Fruit fly (Drosophila melanogaster) whole organism, embryonic: ENCODE data around the gene CG14234.
A peak's percentile ranks its signal among the peaks of the same experiment; 100 is the strongest.

ENCODE experiments used
- Atf3 ChIP-seq: fragments of 200-800 bp; sonication (Bioruptor generic); optimal IDR thresholded peaks from 3 replicates; lab custom pipeline; 2016; ENCODE audit warnings: missing biosample characterization, missing genetic modification characterization
- C15 ChIP-seq: fragments of 200-800 bp; sonication (Bioruptor generic); IDR thresholded peaks from 3 replicates; pipeline ENCODE4 v1.3.6; 2022; ENCODE audit warnings: missing biosample characterization, missing genetic modification characterization
- CG10654 ChIP-seq: fragments of 200-800 bp; sonication (Bioruptor generic); optimal IDR thresholded peaks from 2 replicates; lab custom pipeline; 2016; ENCODE audit warnings: missing biosample characterization, missing genetic modification characterization
- CG11398 ChIP-seq: fragments of 200-800 bp; sonication (Bioruptor generic); optimal IDR thresholded peaks from 2 replicates; lab custom pipeline; 2016; ENCODE audit warnings: missing biosample characterization, missing genetic modification characterization
- CG11560 ChIP-seq: fragments of 200-800 bp; sonication (Bioruptor generic); IDR thresholded peaks from 3 replicates; pipeline ENCODE4 v1.3.6; 2022; ENCODE audit warnings: missing biosample characterization, missing genetic modification characterization
- CG12104 ChIP-seq: fragments of 200-800 bp; sonication (Bioruptor generic); optimal IDR thresholded peaks from 3 replicates; lab custom pipeline; 2016; ENCODE audit warnings: missing biosample characterization, missing genetic modification characterization
- CG12391 ChIP-seq: fragments of 200-800 bp; sonication (Bioruptor generic); optimal IDR thresholded peaks from 3 replicates; lab custom pipeline; 2018; ENCODE audit warnings: missing biosample characterization, mild to moderate bottlenecking, missing genetic modification characterization, moderate library complexity
- CG14014 ChIP-seq: fragments of 200-800 bp; sonication (Bioruptor generic); IDR thresholded peaks from 2 replicates; pipeline ENCODE4 v1.3.6; 2022; ENCODE audit warnings: missing biosample characterization, missing genetic modification characterization
- CG14965 ChIP-seq: fragments of 200-800 bp; sonication (Bioruptor generic); optimal IDR thresholded peaks from 2 replicates; lab custom pipeline; 2016; ENCODE audit warnings: missing biosample characterization, missing genetic modification characterization, borderline replicate concordance
- CG16863 ChIP-seq: fragments of 200-800 bp; sonication (Bioruptor generic); optimal IDR thresholded peaks from 3 replicates; lab custom pipeline; 2016; ENCODE audit warnings: missing biosample characterization, missing genetic modification characterization
- CG18476 ChIP-seq: fragments of 200-800 bp; sonication (Bioruptor generic); optimal IDR thresholded peaks from 2 replicates; lab custom pipeline; 2016; ENCODE audit warnings: missing biosample characterization, mild to moderate bottlenecking, missing genetic modification characterization
- CG2120 ChIP-seq: fragments of 200-800 bp; sonication (Bioruptor generic); optimal IDR thresholded peaks from 3 replicates; lab custom pipeline; 2016; ENCODE audit warnings: missing biosample characterization, missing genetic modification characterization
- CG2889 ChIP-seq: fragments of 200-800 bp; sonication (Bioruptor generic); IDR thresholded peaks from 3 replicates; pipeline ENCODE4 v1.3.6; 2022; ENCODE audit warnings: missing biosample characterization, missing genetic modification characterization
- CG34224 ChIP-seq: fragments of 200-800 bp; sonication (Bioruptor generic); IDR thresholded peaks from 3 replicates; pipeline ENCODE4 v1.3.6; 2022; ENCODE audit warnings: missing biosample characterization, missing genetic modification characterization; ENCODE audit not compliant: partially characterized antibody
- CG4707 ChIP-seq: fragments of 200-800 bp; sonication (Bioruptor generic); optimal IDR thresholded peaks from 2 replicates; lab custom pipeline; 2018; ENCODE audit warnings: missing biosample characterization, mild to moderate bottlenecking, missing genetic modification characterization, moderate library complexity
- CG4820 ChIP-seq: fragments of 200-800 bp; sonication (Bioruptor generic); optimal IDR thresholded peaks from 3 replicates; lab custom pipeline; 2016; ENCODE audit warnings: missing biosample characterization, missing genetic modification characterization
- CG6254 ChIP-seq: fragments of 200-800 bp; sonication (Bioruptor generic); optimal IDR thresholded peaks from 3 replicates; lab custom pipeline; 2017; ENCODE audit warnings: mild to moderate bottlenecking, missing biosample characterization, missing genetic modification reagents, missing genetic modification characterization
- CG6689 ChIP-seq: fragments of 200-800 bp; sonication (Bioruptor generic); IDR thresholded peaks from 2 replicates; pipeline ENCODE4 v1.3.6; 2022; ENCODE audit warnings: missing biosample characterization, missing genetic modification characterization
- CG6765 ChIP-seq: fragments of 200-800 bp; sonication (Bioruptor generic); optimal IDR thresholded peaks from 3 replicates; lab custom pipeline; 2017; ENCODE audit warnings: missing biosample characterization, mild to moderate bottlenecking, missing genetic modification characterization
- CG7963 ChIP-seq: fragments of 200-800 bp; sonication (Bioruptor generic); IDR thresholded peaks from 3 replicates; pipeline ENCODE4 v1.3.6; 2022; ENCODE audit warnings: missing biosample characterization, missing genetic modification characterization; ENCODE audit not compliant: partially characterized antibody
- CG8290 ChIP-seq, 3 experiments: fragments of 200-800 bp; sonication (Bioruptor generic); optimal IDR thresholded peaks; 2 replicates each; lab custom pipeline; 2016 to 2019; ENCODE audit warnings: missing biosample characterization in 3 of 3, missing genetic modification characterization in 3 of 3, mild to moderate bottlenecking in 2 of 3, moderate library complexity in 1 of 3
- CG9932 ChIP-seq: fragments of 200-800 bp; sonication (Bioruptor generic); IDR thresholded peaks from 2 replicates; pipeline ENCODE4 v1.3.6; 2022; ENCODE audit warnings: missing biosample characterization, missing genetic modification characterization
- CoRest ChIP-seq: fragments of 200-800 bp; sonication (Bioruptor generic); optimal IDR thresholded peaks from 3 replicates; lab custom pipeline; 2018; ENCODE audit warnings: missing biosample characterization, mild to moderate bottlenecking, missing genetic modification characterization, moderate library complexity
- Dip3 ChIP-seq: fragments of 200-800 bp; sonication (Bioruptor generic); optimal IDR thresholded peaks from 3 replicates; lab custom pipeline; 2016; ENCODE audit warnings: missing biosample characterization, missing genetic modification characterization
- HLHmδ ChIP-seq: fragments of 200-800 bp; sonication (Bioruptor generic); optimal IDR thresholded peaks from 2 replicates; lab custom pipeline; 2018; ENCODE audit warnings: missing biosample characterization, mild to moderate bottlenecking, missing genetic modification characterization, moderate library complexity
- Hand ChIP-seq: fragments of 200-800 bp; sonication (Bioruptor generic); optimal IDR thresholded peaks from 2 replicates; lab custom pipeline; 2017; ENCODE audit warnings: mild to moderate bottlenecking, missing biosample characterization, missing genetic modification reagents, missing genetic modification characterization
- Hey ChIP-seq: fragments of 200-800 bp; sonication (Bioruptor generic); optimal IDR thresholded peaks from 3 replicates; lab custom pipeline; 2018; ENCODE audit warnings: missing biosample characterization, mild to moderate bottlenecking, missing genetic modification characterization
- PHDP ChIP-seq: fragments of 200-800 bp; sonication (Bioruptor generic); optimal IDR thresholded peaks from 3 replicates; lab custom pipeline; 2018; ENCODE audit warnings: missing biosample characterization, mild to moderate bottlenecking, missing genetic modification characterization, moderate library complexity
- Ptx1 ChIP-seq: fragments of 200-800 bp; sonication (Bioruptor generic); IDR thresholded peaks from 2 replicates; pipeline ENCODE4 v1.3.6; 2022; ENCODE audit warnings: missing biosample characterization, missing genetic modification characterization
- Six4 ChIP-seq: fragments of 200-800 bp; sonication (Bioruptor generic); optimal IDR thresholded peaks from 2 replicates; lab custom pipeline; 2016; ENCODE audit warnings: missing biosample characterization, missing genetic modification characterization
- ac ChIP-seq: fragments of 200-800 bp; sonication (Bioruptor generic); optimal IDR thresholded peaks from 3 replicates; lab custom pipeline; 2017; ENCODE audit warnings: missing biosample characterization, mild to moderate bottlenecking, missing genetic modification characterization
- br ChIP-seq: fragments of >200 bp; optimal IDR thresholded peaks from 2 replicates; lab custom pipeline; 2017
- chif ChIP-seq, 2 experiments: fragments of 200-800 bp; sonication (Bioruptor generic); optimal IDR thresholded peaks; 3 replicates each; lab custom pipeline; 2016; ENCODE audit warnings: missing biosample characterization in 2 of 2, missing genetic modification characterization in 2 of 2
- dati ChIP-seq: fragments of 200-800 bp; sonication (Bioruptor generic); IDR thresholded peaks from 2 replicates; pipeline ENCODE4 v1.3.6; 2022; ENCODE audit warnings: missing biosample characterization, missing genetic modification characterization
- dpn ChIP-seq, 2 experiments: fragments of 200-800 bp; sonication (Bioruptor generic); optimal IDR thresholded peaks; 3 replicates each; lab custom pipeline; 2016; ENCODE audit warnings: missing biosample characterization in 2 of 2, missing genetic modification characterization in 2 of 2
- ewg ChIP-seq: fragments of 200-800 bp; sonication (Bioruptor generic); optimal IDR thresholded peaks from 3 replicates; lab custom pipeline; 2017; ENCODE audit warnings: mild to moderate bottlenecking, missing biosample characterization, missing genetic modification reagents, missing genetic modification characterization
- fd96Cb ChIP-seq: fragments of 200-800 bp; sonication (Bioruptor generic); optimal IDR thresholded peaks from 2 replicates; lab custom pipeline; 2018; ENCODE audit warnings: missing biosample characterization, mild to moderate bottlenecking, missing genetic modification characterization, moderate library complexity
- grau ChIP-seq: fragments of 200-800 bp; optimal IDR thresholded peaks from 3 replicates; lab custom pipeline; 2019; ENCODE audit warnings: missing biosample characterization, mild to moderate bottlenecking, missing genetic modification characterization, moderate library complexity
- her ChIP-seq: fragments of 200-800 bp; sonication (Bioruptor generic); optimal IDR thresholded peaks from 2 replicates; lab custom pipeline; 2016; ENCODE audit warnings: missing biosample characterization, missing genetic modification characterization
- kah ChIP-seq: fragments of 200-800 bp; sonication (Bioruptor generic); optimal IDR thresholded peaks from 2 replicates; lab custom pipeline; 2018; ENCODE audit warnings: missing biosample characterization, mild to moderate bottlenecking, missing genetic modification characterization
- lbe ChIP-seq: fragments of 200-800 bp; sonication (Bioruptor generic); optimal IDR thresholded peaks from 2 replicates; lab custom pipeline; 2016; ENCODE audit warnings: missing biosample characterization, mild to moderate bottlenecking, missing genetic modification characterization
- lmd ChIP-seq: fragments of 200-800 bp; sonication (Bioruptor generic); IDR thresholded peaks from 2 replicates; pipeline ENCODE4 v1.3.6; 2022; ENCODE audit warnings: missing biosample characterization, missing genetic modification characterization
- mirr ChIP-seq: fragments of 200-800 bp; sonication (Bioruptor generic); optimal IDR thresholded peaks from 3 replicates; lab custom pipeline; 2018; ENCODE audit warnings: missing biosample characterization, mild to moderate bottlenecking, missing genetic modification characterization
- nerfin-2 ChIP-seq: fragments of 200-800 bp; sonication (Bioruptor generic); IDR thresholded peaks from 2 replicates; pipeline ENCODE4 v1.3.6; 2022; ENCODE audit warnings: missing biosample characterization, missing genetic modification characterization; ENCODE audit not compliant: partially characterized antibody
- onecut ChIP-seq: fragments of 200-800 bp; sonication (Bioruptor generic); IDR thresholded peaks from 2 replicates; pipeline ENCODE4 v1.3.6; 2022; ENCODE audit warnings: missing biosample characterization, missing genetic modification characterization
- ranshi ChIP-seq: fragments of 200-800 bp; sonication (Bioruptor generic); IDR thresholded peaks from 2 replicates; pipeline ENCODE4 v1.3.6; 2022; ENCODE audit warnings: missing biosample characterization, missing genetic modification characterization
- run ChIP-seq: fragments of 200-800 bp; sonication (Bioruptor generic); optimal IDR thresholded peaks from 3 replicates; lab custom pipeline; 2018; ENCODE audit warnings: missing biosample characterization, mild to moderate bottlenecking, missing genetic modification characterization
- seq ChIP-seq: fragments of 200-800 bp; sonication (Bioruptor generic); IDR thresholded peaks from 2 replicates; pipeline ENCODE4 v1.3.6; 2022; ENCODE audit warnings: missing biosample characterization, missing genetic modification characterization
- slou ChIP-seq: fragments of 200-800 bp; sonication (Bioruptor generic); optimal IDR thresholded peaks from 3 replicates; lab custom pipeline; 2016; ENCODE audit warnings: missing biosample characterization, missing genetic modification characterization
- tio ChIP-seq: fragments of 200-800 bp; sonication (Bioruptor generic); optimal IDR thresholded peaks from 2 replicates; lab custom pipeline; 2017; ENCODE audit warnings: missing biosample characterization, missing genetic modification characterization, inconsistent platforms
- ttk ChIP-seq: fragments of 200-800 bp; sonication (Bioruptor generic); IDR thresholded peaks from 2 replicates; pipeline ENCODE4 v2.1.2; 2022; ENCODE audit warnings: missing biosample characterization, missing genetic modification characterization
- zfh1 ChIP-seq: fragments of 200-800 bp; sonication (Bioruptor generic); IDR thresholded peaks from 3 replicates; pipeline ENCODE4 v1.3.6; 2022; ENCODE audit warnings: missing biosample characterization, missing genetic modification characterization

CG14234 gene

DNA sequence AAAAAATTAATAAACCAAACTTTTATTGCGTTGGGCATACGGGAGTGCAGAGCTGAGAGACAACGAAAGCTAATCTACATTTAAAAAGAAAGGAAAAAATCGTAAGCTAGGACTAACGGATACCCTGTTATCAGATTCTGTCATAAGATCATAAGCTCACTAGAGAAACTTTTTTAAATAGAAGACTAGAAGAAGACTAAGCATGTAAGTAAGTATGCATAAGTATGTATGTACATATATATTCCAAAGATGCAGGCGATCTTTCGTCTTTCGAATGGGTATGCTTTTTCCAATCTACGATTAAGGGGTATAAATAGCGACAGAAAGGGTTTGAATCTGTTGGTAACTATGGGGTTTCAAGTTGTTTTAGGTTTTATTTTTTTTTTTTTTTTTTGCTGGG lies 49.5 kb downstream of the CG14234 start (continued):
- TF ChIP-seq tio (GFP tag; lab: Kevin White, UChicago) = no peak
- TF ChIP-seq CG2889 (GFP tag; lab: Robert Waterston, UW) = no peak
- TF ChIP-seq CG4820 (GFP tag; lab: Kevin White, UChicago) = peak; percentile 1
- no peak for TF ChIP-seq CG11398 (GFP tag; lab: Kevin White, UChicago)
- no peak for TF ChIP-seq ac (GFP tag; lab: Kevin White, UChicago)
- peak; percentile 32; the same call in 1 of the 2 replicates for TF ChIP-seq CG6689
- no peak for TF ChIP-seq CG6254
- no peak for TF ChIP-seq CG8290 (GFP tag; optimal IDR thresholded peaks at IDR 0.05; lab: Kevin White, UChicago)
- TF ChIP-seq CG8290 (tag; optimal IDR thresholded peaks at IDR 0.05; lab: Kevin White, UChicago) = no peak
- TF ChIP-seq CG2120 (GFP tag; lab: Kevin White, UChicago) = peak; percentile 14
- TF ChIP-seq ttk (GFP tag; lab: Robert Waterston, UW) = no peak
- TF ChIP-seq Hey (tag; lab: Kevin White, UChicago) = no peak
- TF ChIP-seq CG7963 (GFP tag; lab: Robert Waterston, UW) = no peak
- no peak for TF ChIP-seq CG11560
- no peak for TF ChIP-seq CG14014 (GFP tag; lab: Robert Waterston, UW)
- no peak for TF ChIP-seq ranshi (GFP tag; lab: Robert Waterston, UW)
- TF ChIP-seq CG4707 (GFP tag; lab: Kevin White, UChicago) = no peak
- TF ChIP-seq Hand (GFP tag; lab: Kevin White, UChicago) = no peak
- peak; percentile 38; the same call in 2 of the 3 replicates for TF ChIP-seq zfh1 (GFP tag; lab: Robert Waterston, UW)
- TF ChIP-seq HLHmδ (GFP tag; lab: Kevin White, UChicago) = no peak
- TF ChIP-seq lmd (GFP tag; lab: Robert Waterston, UW) = peak; percentile 27; the same call in 1 of the 2 replicates
- no peak for TF ChIP-seq CG6765 (GFP tag; lab: Kevin White, UChicago)
- TF ChIP-seq run (tag; lab: Kevin White, UChicago) = no peak
- no peak for TF ChIP-seq CG14965 (GFP tag; lab: Kevin White, UChicago)
- TF ChIP-seq Ptx1 (GFP tag; lab: Robert Waterston, UW) = peak; percentile 40; the same call in 1 of the 2 replicates
- TF ChIP-seq Atf3 (GFP tag; lab: Kevin White, UChicago) = no peak
- peak; percentile 8 for TF ChIP-seq Dip3 (GFP tag; lab: Kevin White, UChicago)
- peak; percentile 15 to 37 for TF ChIP-seq chif (GFP tag; optimal IDR thresholded peaks at IDR 0.05; lab: Kevin White, UChicago)
- TF ChIP-seq mirr (GFP tag; lab: Kevin White, UChicago) = no peak
- no peak for TF ChIP-seq her
- no peak for TF ChIP-seq br (lab: Kevin White, UChicago)
- TF ChIP-seq slou (GFP tag; lab: Kevin White, UChicago) = no peak
- TF ChIP-seq grau = peak; percentile 22
- peak in 1 of 2 experiments; percentile 26 for TF ChIP-seq dpn (GFP tag; optimal IDR thresholded peaks at IDR 0.05; lab: Kevin White, UChicago)
- TF ChIP-seq CG12104 (GFP tag; lab: Kevin White, UChicago) = no peak
- TF ChIP-seq CG34224 (GFP tag; lab: Robert Waterston, UW) = no peak
- TF ChIP-seq kah (GFP tag; lab: Kevin White, UChicago) = no peak
- peak; percentile 42 for TF ChIP-seq CG12391 (tag; lab: Kevin White, UChicago)
- no peak for TF ChIP-seq dati (GFP tag; lab: Robert Waterston, UW)
- TF ChIP-seq ewg (GFP tag; lab: Kevin White, UChicago) = peak; percentile 27
- peak; percentile 29 for TF ChIP-seq fd96Cb
- TF ChIP-seq lbe (GFP tag; lab: Kevin White, UChicago) = no peak
- TF ChIP-seq CG18476 (GFP tag; lab: Kevin White, UChicago) = no peak
- TF ChIP-seq onecut (GFP tag; lab: Robert Waterston, UW) = no peak
- TF ChIP-seq Six4 (GFP tag; lab: Kevin White, UChicago) = peak; percentile 15
- no peak for TF ChIP-seq nerfin-2 (GFP tag; lab: Robert Waterston, UW)
- TF ChIP-seq CoRest (tag; lab: Kevin White, UChicago) = no peak
- TF ChIP-seq C15 (GFP tag; lab: Robert Waterston, UW) = no peak
- TF ChIP-seq PHDP (tag; lab: Kevin White, UChicago) = peak; percentile 19
- TF ChIP-seq CG16863 (GFP tag; lab: Kevin White, UChicago) = no peak
- no peak for TF ChIP-seq seq (GFP tag; lab: Robert Waterston, UW)
- no peak for TF ChIP-seq CG9932
- no peak for TF ChIP-seq CG10654 (GFP tag; lab: Kevin White, UChicago)
